Worm (Caenorhabditis elegans): ENCODE measurements around the gene ZK546.4.
A peak's percentile ranks its signal among the peaks of the same experiment; 100 is the strongest.

The ZK546.4 gene

DNA sequence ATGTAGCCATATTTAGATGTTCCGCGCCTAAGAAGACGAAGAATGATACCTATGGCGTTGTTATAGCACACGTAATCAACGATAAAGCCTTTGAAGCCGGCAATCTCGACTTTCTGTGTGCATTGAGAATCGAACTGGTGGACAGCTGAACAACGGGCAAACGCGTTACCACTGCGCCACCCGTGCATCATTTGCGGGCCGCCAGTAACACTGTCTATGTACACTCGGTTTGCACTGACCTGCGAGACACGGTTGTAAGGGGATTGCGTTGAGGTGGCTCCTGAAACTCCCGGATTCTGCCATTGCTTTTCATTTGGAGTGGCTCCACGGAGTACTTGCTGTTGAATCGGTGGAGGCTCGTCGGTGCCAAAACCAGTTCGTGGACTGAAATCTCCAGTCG is 4.6 kb downstream of the ZK546.4 start:
- peak; percentile 31 for TF ChIP-seq ama-1 (optimal IDR thresholded peaks at IDR 0.05)
- no peak for TF ChIP-seq R02D3.7 (tag; optimal IDR thresholded peaks at IDR 0.05)
- no peak for TF ChIP-seq lin-13 (GFP tag; optimal IDR thresholded peaks at IDR 0.05)
- no peak for TF ChIP-seq ceh-16 (tag; optimal IDR thresholded peaks at IDR 0.05)
- peak; percentile 27 for TF ChIP-seq lin-11 (tag; optimal IDR thresholded peaks at IDR 0.05)
- TF ChIP-seq snpc-4 (tag; optimal IDR thresholded peaks at IDR 0.05): no peak
- no peak for TF ChIP-seq elt-3 (tag; optimal IDR thresholded peaks at IDR 0.05)
- no peak for TF ChIP-seq nhr-23 (tag; optimal IDR thresholded peaks at IDR 0.05)
- TF ChIP-seq ZK546.5 (tag; optimal IDR thresholded peaks at IDR 0.05): no peak
- TF ChIP-seq nhr-21 (tag; optimal IDR thresholded peaks at IDR 0.05): no peak
- peak; percentile 7 for TF ChIP-seq unc-55 (GFP tag; optimal IDR thresholded peaks at IDR 0.05)
- TF ChIP-seq ztf-4 (tag; optimal IDR thresholded peaks at IDR 0.05): no peak
- no peak for TF ChIP-seq crh-2 (tag; optimal IDR thresholded peaks at IDR 0.05)
- TF ChIP-seq nhr-25 (tag; optimal IDR thresholded peaks at IDR 0.05): no peak
- peak; percentile 72 for TF ChIP-seq nhr-129 (tag; optimal IDR thresholded peaks at IDR 0.05)
- TF ChIP-seq fos-1 (tag; optimal IDR thresholded peaks at IDR 0.05): peak; percentile 6
- TF ChIP-seq gmeb-1 (tag; optimal IDR thresholded peaks at IDR 0.05): peak; percentile 22
- TF ChIP-seq lsy-2 (tag; optimal IDR thresholded peaks at IDR 0.05): peak in 1 of 2 experiments; percentile 13
- TF ChIP-seq ztf-1 (GFP tag; conservative IDR thresholded peaks at IDR 0.05): no peak
- peak; percentile 27 for TF ChIP-seq F13H6.1 (tag; optimal IDR thresholded peaks at IDR 0.05)
- TF ChIP-seq nhr-6 (tag; optimal IDR thresholded peaks at IDR 0.05): no peak
- no peak for TF ChIP-seq sem-4 (tag; optimal IDR thresholded peaks at IDR 0.05)
- peak; percentile 19 for TF ChIP-seq Y55F3AM.14 (GFP tag; optimal IDR thresholded peaks at IDR 0.05)
- TF ChIP-seq sma-3 (GFP tag; optimal IDR thresholded peaks at IDR 0.05): peak; percentile 52
- no peak for TF ChIP-seq lin-39 (tag; optimal IDR thresholded peaks at IDR 0.05)
- no peak for TF ChIP-seq alr-1 (tag; optimal IDR thresholded peaks at IDR 0.05)
- peak; percentile 34 for TF ChIP-seq sma-9 (GFP tag; optimal IDR thresholded peaks at IDR 0.05)
- no peak for TF ChIP-seq sma-9 (tag; optimal IDR thresholded peaks at IDR 0.05)
- TF ChIP-seq skn-1 (tag; optimal IDR thresholded peaks at IDR 0.05): no peak
- no peak for TF ChIP-seq nhr-237 (tag; optimal IDR thresholded peaks at IDR 0.05)
- TF ChIP-seq elt-1 (tag; optimal IDR thresholded peaks at IDR 0.05): no peak
- no peak for TF ChIP-seq aly-2 (tag; optimal IDR thresholded peaks at IDR 0.05)
- TF ChIP-seq nhr-10 (tag; optimal IDR thresholded peaks at IDR 0.05): no peak
- TF ChIP-seq mab-5 (tag; optimal IDR thresholded peaks at IDR 0.05): no peak
- TF ChIP-seq C34F6.9 (tag; optimal IDR thresholded peaks at IDR 0.05): peak; percentile 27
- no peak for TF ChIP-seq ztf-11 (tag; optimal IDR thresholded peaks at IDR 0.05)
- TF ChIP-seq peb-1 (tag; optimal IDR thresholded peaks at IDR 0.05): no peak
- TF ChIP-seq nhr-11 (tag; optimal IDR thresholded peaks at IDR 0.05): no peak
- no peak for TF ChIP-seq ceh-82 (tag; optimal IDR thresholded peaks at IDR 0.05)
- TF ChIP-seq zag-1 (tag; optimal IDR thresholded peaks at IDR 0.05): no peak
- no peak for TF ChIP-seq nhr-12 (tag; optimal IDR thresholded peaks at IDR 0.05)

DNA sequence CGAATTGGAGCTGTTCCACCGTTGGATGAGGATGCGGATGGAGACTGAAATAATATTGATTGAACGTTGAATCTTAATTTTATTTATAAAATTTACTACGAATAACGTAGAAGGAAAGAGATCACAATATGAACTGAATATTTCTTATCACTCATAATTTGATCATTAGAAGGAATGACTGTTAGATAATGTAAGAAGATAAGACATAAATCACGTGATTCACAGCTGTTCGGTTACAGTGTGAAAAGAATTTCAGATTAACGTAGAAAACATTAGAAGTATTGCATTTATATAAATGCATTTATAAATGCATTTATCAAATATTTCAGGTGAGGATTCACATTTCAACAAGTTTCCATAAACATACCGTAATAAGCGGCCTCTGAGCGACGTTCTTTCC is 5.0 kb downstream of the ZK546.4 start:
- TF ChIP-seq nhr-11 (tag; optimal IDR thresholded peaks at IDR 0.05) (no peak), fos-1 (tag; optimal IDR thresholded peaks at IDR 0.05) (peak; percentile 75), gmeb-1 (tag; optimal IDR thresholded peaks at IDR 0.05) (peak; percentile 7), mdl-1 (tag; optimal IDR thresholded peaks at IDR 0.05) (no peak), crh-2 (tag; optimal IDR thresholded peaks at IDR 0.05) (peak; percentile 19), ztf-11 (tag; optimal IDR thresholded peaks at IDR 0.05) (no peak), sma-9 (GFP tag; optimal IDR thresholded peaks at IDR 0.05) (peak; percentile 40), sma-9 (tag; optimal IDR thresholded peaks at IDR 0.05) (no peak), F13H6.1 (tag; optimal IDR thresholded peaks at IDR 0.05) (no peak), lin-13 (GFP tag; optimal IDR thresholded peaks at IDR 0.05) (no peak), alr-1 (tag; optimal IDR thresholded peaks at IDR 0.05) (no peak), blmp-1 (tag; optimal IDR thresholded peaks at IDR 0.05; ENCODE audit: insufficient read depth) (no peak), nhr-12 (tag; optimal IDR thresholded peaks at IDR 0.05) (no peak), nhr-21 (tag; optimal IDR thresholded peaks at IDR 0.05) (no peak)

DNA sequence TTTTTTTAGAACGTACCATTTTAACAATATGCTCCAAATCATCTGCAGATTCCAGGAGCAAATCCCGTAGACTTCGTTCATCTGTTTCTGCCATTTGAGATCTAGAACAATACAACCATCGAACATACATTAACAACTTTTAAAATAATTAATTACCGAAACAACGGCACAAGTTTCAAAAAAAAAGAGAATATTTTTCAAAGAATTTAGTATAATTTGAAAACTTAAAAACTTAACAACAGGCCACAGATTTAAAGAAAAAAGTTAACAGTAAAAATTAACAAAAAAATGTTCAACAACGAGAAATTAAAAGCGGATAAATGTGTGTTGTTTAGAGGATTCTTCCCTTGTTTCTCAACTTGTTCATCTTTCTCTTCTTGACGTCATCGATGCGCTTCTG is 6.0 kb downstream of the ZK546.4 start, which contains the start of gene mdt-4:
Gene mdt-4, minus strand, starts transcription at position 101 of the 400 bp plus-strand sequence.
- TF ChIP-seq unc-55 (GFP tag; optimal IDR thresholded peaks at IDR 0.05): no peak
- no peak for TF ChIP-seq F13H6.1 (tag; optimal IDR thresholded peaks at IDR 0.05)
- no peak for TF ChIP-seq nhr-237 (tag; optimal IDR thresholded peaks at IDR 0.05)
- TF ChIP-seq crh-2 (tag; optimal IDR thresholded peaks at IDR 0.05): no peak
- TF ChIP-seq mab-5 (tag; optimal IDR thresholded peaks at IDR 0.05): no peak
- TF ChIP-seq nhr-21 (tag; optimal IDR thresholded peaks at IDR 0.05): no peak
- TF ChIP-seq nhr-11 (tag; optimal IDR thresholded peaks at IDR 0.05): no peak
- TF ChIP-seq peb-1 (tag; optimal IDR thresholded peaks at IDR 0.05): no peak
- no peak for TF ChIP-seq skn-1 (tag; optimal IDR thresholded peaks at IDR 0.05)
- no peak for TF ChIP-seq aly-2 (tag; optimal IDR thresholded peaks at IDR 0.05)
- no peak for TF ChIP-seq dmd-4 (tag; optimal IDR thresholded peaks at IDR 0.05)
